Fruit fly (Drosophila melanogaster): ENCODE data around the gene CG17991.
A peak's percentile ranks its signal among the peaks of the same experiment; 100 is the strongest.

Gene CG17991

DNA sequence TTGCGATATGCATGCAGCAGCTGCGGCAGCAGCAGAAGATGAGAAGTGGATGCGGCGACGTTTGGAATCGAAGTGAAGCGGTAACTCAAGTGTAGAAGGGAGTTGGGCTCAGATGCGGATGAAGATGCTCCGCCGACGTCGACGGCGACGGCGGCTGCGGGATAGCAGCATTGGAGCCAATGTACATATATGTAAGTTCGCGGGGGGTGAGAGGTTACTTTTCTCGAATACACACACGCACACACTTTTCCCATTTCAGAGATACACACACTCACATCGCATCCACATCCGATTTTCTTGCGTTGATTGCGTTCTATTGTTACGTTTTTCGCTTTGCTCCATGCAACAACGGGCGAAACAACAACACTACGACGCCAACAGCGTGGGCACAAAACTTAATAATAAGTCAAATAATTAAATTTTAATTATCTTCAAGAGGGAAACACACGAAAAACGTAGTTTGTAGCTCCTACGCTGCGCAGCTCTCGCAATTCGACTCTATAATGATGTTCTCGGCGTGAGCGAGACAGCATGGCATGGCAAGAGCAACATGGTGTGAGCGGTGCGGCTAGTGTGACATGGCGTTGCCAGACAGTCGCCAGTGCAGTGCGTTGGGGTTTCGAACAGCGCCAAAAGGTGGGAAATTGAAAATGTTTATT, 3.8 kb downstream of the CG17991 start, which contains the start of gene CG18766:
CG18766 (minus strand) TSS at position 508 of the 659 bp plus-strand sequence.
- TF ChIP-seq CG8478 (optimal IDR thresholded peaks at IDR 0.05) (peak; percentile 11), CTCF (optimal IDR thresholded peaks at IDR 0.05) (peak; percentile 53 to 65)

DNA sequence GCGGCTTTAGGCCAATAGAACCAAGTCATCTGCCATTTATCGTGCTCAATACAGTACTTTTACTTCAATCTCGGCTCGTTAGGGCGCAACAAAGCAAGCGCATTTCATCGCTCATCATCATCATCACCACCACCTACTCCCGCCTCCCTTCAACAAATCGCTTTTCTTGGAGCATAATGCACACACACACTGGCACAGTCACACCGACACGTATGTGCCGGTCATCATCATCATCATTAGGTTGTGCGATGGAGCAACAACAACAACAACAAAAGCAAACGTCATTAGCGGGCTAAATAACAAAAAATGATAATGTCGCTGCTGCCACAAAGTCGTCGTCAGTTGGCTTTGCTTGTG, 4.3 kb downstream of the CG17991 start:
- no peak for TF ChIP-seq CG8478 (optimal IDR thresholded peaks at IDR 0.05)
- TF ChIP-seq CTCF (optimal IDR thresholded peaks at IDR 0.05), result no peak

DNA sequence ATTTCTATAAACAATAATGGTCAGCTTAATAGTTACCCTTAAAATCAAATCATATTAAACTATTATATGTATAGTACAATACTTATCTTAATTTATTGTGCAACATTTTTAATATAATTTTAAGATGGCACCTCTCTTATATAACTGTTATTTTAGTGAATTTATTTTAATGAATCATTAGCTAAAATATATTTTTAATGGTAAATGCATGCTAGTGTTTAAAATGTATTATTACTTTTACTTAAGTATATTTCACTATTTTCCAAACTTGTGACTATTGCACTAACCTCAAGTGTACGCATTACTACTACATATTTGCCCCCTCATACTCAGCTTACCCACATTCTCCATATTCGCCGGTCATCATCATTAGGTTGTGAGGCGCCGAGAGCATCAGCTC, 5.2 kb downstream of the CG17991 start:
- TF ChIP-seq CG8478 (optimal IDR thresholded peaks at IDR 0.05) (no peak), CTCF (optimal IDR thresholded peaks at IDR 0.05) (no peak)

DNA sequence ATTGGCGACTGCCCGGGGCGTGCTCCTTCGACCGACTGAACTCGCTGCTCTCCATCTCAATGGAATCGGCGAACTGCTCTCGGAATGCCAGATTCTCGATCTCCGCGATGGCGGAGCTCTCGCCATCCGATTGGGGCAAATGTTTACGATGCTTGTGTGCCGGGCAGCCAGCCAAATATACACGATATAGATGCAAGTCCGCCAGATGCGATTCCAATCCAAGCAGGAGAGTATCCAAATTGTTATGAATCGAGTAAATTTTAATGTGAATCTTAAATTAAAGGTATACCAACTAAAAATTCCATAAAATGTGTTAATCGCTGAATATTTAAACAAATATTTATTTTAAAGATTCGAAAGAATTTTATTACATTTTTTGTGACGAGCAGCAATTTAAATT, 6.8 kb downstream of the CG17991 start, which contains the start of gene CG5984:
CG5984 (minus strand) TSS at position 101 of the 400 bp plus-strand sequence.
- TF ChIP-seq CG8478 (optimal IDR thresholded peaks at IDR 0.05) (no peak), CTCF (optimal IDR thresholded peaks at IDR 0.05) (no peak)

DNA sequence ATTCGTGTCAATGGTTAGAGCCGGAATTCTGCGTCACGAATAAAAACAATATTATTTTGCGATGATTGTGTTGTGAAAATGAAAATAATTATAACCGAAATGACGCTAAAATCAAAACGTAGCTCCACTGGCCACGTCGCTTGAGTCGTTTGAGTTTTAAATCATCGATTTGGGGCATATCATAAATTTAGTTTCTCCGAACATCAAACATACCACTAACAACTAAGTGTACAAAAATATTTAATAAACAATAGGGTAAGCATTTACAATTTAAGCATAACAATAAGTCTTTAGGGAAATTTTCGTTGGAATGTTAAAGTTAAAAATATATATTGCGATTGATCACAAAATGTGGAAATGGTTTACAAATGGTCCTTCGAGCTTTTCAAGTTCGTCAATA, 9.8 kb downstream of the CG17991 start, which contains the start of the genes TTLL6B and TfIIA-L:
TTLL6B (minus strand) TSS at position 101 of the 400 bp plus-strand sequence.
TfIIA-L (plus strand) TSS at position 206 of the 400 bp plus-strand sequence.
- TF ChIP-seq CTCF (optimal IDR thresholded peaks at IDR 0.05) (no peak), CG8478 (optimal IDR thresholded peaks at IDR 0.05) (no peak)

DNA sequence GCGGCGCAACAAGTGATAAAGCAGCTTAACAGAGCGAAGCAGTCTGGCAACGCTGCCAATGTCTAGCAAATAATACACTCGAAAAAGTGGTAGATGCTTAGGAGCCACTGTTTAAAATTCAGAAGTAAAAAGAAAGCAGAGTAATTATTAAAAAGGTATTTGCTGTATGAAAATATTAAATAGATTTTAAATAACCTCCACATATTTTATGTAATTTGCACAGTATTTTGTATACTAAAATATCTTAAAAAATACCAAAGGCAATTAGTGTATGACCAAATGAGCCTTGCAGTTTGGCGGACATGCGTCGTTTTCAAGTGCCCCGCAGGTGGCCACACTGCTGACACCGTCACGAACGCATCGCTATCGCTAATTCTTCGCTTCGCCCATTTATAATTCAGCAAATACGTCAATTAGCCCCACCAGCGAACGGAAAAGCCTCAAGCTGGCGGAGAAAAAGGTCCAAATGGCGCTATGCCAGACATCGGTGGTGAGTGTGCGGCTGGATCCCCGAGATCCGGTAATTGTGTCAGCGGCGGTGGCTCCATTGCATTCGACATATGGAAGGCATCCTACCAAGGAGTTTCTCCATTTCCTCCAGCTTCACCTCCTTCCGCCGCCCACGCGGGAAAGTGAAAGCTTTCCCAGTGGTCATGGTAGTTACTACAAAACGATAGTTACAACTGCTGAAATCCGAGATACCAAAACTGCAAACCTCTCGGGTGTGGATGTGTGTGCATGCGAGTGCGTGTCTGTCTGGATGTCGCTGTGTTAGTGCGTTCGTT, 12.3 kb downstream of the CG17991 start, which contains the start of gene pll:
pll (minus strand) TSS at position 47 of the 785 bp plus-strand sequence.
- TF ChIP-seq CTCF (optimal IDR thresholded peaks at IDR 0.05) (no peak), CG8478 (optimal IDR thresholded peaks at IDR 0.05) (no peak)

DNA sequence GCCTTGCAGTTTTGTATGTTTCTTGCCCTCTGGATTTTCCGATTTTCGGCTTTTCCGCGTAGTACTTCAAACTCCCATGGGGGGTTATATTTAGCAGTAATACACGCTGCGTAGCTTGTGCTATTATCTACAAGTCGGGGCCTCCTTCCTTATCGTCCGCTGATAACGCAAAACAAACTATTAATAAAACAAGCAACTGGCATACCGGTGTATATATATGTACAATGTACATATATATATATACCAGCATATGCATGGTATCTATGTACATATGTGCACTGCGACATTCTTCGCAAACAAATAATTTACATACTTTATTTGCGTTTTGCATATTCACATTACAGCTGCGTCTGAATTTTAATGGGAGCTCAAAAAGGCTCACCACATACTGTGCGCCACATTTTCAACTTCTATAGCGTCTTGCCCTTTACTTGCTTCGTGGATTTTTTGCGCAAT, 12.9 kb downstream of the CG17991 start:
- no peak for TF ChIP-seq CTCF (optimal IDR thresholded peaks at IDR 0.05)
- no peak for TF ChIP-seq CG8478 (optimal IDR thresholded peaks at IDR 0.05)

DNA sequence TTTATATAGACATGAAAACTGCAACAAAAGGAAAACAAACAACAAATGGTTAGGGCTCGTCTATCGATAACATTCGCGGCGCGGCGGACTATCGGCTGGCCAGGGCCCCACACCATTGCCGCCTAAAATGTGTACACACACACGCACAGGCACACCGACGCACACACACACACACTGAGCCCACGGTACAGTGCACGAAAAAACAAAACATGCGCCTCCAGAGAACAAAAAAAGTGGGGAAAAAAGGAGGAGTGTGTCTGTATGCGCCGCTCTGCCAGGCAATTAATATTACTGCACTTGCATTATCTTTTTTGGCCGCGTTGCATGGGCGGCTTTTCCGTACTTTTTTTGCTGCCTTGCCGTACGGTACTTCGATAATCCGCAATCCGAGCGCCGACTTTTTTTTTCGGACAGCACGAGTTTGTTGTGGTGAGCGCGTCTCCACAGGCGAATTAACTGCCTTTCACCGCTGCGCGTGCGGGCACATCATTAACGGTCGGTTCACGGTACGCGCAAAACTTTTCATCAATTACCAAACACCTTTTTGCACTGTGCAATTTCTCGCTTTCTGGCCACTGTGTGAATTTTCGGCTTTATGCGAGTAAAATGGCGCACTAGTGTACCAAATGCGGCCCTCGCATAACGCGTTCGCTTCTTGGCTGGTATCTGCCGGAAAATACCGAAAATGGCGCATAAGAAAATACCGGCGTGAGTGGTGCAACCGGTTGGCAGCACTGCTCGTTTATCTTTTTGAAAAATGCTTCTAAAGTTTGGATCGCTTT, 22.6 kb downstream of the CG17991 start, which contains the start of gene woc:
woc (minus strand) TSS at position 622 of the 782 bp plus-strand sequence.
- TF ChIP-seq CG8478 (optimal IDR thresholded peaks at IDR 0.05), result no peak
- peak; percentile 24 to 33 for TF ChIP-seq CTCF (optimal IDR thresholded peaks at IDR 0.05)

DNA sequence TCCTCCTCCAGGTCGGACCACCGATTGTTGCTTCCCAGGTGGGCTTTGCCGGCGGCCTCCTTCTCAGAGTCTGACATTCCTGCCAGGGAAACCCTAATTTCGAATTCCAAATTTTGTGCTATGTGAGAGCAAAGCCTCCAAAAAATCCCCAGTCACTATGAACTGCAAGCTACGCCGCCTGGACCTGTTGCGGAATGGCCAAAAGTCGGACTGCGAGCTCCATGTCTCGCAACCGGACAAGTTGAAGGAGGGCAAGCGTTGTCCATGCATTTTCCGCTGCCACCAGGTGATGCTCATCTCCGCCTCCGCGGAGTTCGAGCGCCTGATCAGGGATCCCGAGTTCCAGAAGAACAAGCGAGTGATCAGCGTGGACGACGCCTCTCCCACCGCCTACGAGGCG, 24.3 kb downstream of the CG17991 start, which contains the start of the genes CG14262 and CG14260:
CG14262 (minus strand) TSS at position 101 of the 400 bp plus-strand sequence.
CG14260 (plus strand) TSS at position 128 of the 400 bp plus-strand sequence.
- TF ChIP-seq CTCF (optimal IDR thresholded peaks at IDR 0.05), result no peak
- no peak for TF ChIP-seq CG8478 (optimal IDR thresholded peaks at IDR 0.05)

DNA sequence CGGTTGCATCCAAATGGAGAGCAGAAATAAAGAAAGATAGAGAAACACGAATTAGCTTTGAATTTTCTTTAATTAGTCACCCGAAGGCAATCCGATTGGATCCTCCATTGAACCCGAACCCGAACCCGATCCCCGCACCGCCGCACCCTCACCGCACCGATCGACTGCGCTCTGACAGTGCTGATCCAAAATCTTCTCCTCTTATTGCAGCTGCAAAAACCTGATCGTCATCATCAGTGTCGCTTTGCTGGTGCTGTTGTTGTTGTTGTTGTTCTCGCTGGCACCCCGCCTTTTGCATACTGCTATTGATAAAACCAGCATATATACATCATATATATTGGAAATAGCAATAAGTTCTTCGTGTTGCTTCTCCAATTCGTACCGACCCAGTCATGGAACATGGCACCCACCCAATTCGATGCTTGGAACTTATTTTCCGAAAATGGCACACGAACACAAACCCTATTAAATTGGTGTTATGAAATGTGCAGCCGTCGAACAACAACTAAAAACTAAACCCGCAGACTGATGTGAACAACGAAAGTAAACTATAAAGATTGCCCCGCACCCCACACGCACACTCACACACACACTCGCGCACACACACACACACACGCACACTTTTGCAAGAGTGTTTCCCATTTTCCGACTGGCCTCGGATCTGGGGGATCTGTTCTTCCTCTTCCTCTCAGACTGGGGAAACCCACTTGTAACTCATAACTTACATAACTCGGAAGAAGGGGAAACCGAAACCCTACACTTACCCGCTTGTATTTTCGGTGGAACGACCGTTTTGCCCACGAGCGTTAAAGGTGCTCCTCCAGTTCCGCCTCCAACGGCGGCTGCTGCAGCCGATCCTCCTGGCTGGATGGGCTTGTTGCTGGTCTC, 29.6 kb downstream of the CG17991 start:
- TF ChIP-seq CTCF (optimal IDR thresholded peaks at IDR 0.05) (no peak), CG8478 (optimal IDR thresholded peaks at IDR 0.05) (no peak)

DNA sequence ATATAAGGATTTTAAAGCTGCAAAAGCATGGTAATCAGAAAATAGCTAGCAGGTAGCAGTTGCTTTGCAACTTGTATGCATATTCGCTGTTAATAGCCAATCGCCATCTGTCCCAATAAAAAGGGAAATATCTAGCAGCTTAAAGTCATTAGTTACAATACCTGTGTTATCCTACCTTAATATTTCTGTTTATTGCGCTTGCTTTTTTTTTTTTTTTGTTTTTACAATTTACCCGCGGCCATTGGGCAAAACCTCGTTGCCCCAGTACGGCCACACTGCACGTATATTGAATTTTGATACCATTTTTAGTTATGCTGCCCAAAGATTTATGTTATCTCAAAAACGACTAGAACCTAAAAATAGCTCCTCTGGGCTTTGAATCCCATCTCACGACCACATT, 31.2 kb downstream of the CG17991 start:
- TF ChIP-seq CG8478 (optimal IDR thresholded peaks at IDR 0.05) (no peak), CTCF (optimal IDR thresholded peaks at IDR 0.05) (no peak)

DNA sequence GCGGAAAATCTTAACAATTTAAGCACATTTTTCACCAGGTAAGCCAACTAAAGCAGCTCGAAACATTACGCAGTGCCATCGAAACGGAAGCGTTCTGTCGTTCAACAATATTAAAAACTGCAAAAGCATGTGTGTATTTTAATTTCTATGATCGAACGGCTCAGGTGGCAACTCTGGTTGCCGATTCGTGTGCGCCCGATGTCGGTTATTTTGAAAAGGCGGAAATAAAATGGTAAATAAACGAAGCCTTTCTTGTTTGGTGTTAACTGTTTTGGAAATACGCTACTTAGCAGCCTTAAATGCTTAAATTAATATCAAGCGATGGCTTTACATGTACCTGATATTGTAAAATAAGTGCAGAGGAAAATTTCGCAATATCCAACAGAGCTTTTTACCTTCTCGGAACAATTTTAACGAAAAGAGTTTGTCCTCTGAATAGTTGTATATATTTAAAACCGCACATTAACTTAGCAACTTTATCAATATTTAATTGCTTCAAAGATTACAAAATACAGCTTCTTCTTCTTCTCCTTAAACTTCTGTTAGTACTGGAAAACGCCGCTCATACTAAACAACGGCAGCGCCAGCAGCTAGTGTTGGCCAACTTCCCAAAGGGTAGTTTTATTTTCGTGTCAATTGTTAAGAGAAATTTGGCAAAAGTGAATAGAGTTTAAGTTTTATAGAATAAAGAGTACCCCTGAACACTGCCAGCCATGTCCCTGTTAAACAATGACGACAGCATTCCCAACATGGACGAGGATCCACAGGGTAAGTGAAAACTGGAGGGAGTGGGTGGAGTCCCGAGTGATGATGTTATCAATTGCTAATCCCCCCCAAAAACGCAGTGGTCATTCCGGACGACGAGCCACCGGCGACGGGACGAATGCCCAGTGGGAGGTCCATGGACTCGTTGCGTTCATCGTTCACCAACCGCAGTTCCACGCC, 32.3 kb downstream of the CG17991 start, which contains the start of gene CG5934:
CG5934 (plus strand) TSS at position 588 of the 945 bp plus-strand sequence.
- TF ChIP-seq CTCF (optimal IDR thresholded peaks at IDR 0.05) (peak in 1 of 2 experiments; percentile 3), CG8478 (optimal IDR thresholded peaks at IDR 0.05) (no peak)

Measured in S2 (cell line).